Fruit fly (Drosophila melanogaster) whole organism, pupa: ENCODE measurements around the gene js.

Experiments
- CG10348 ChIP-seq: fragments of 200-800 bp; sonication (Bioruptor generic); IDR thresholded peaks from 2 replicates; pipeline ENCODE4 v1.3.6; 2022; ENCODE audit warnings: missing biosample characterization, missing genetic modification characterization
- CG12605 ChIP-seq: fragments of 200-800 bp; sonication (Bioruptor generic); IDR thresholded peaks from 2 replicates; pipeline ENCODE4 v1.3.6; 2022; ENCODE audit warnings: missing biosample characterization, missing genetic modification characterization
- CG13204 ChIP-seq: fragments of 200-800 bp; sonication (Bioruptor generic); optimal IDR thresholded peaks from 2 replicates; lab custom pipeline; 2018; ENCODE audit warnings: missing biosample characterization, mild to moderate bottlenecking, missing genetic modification characterization, moderate library complexity
- CG14655 ChIP-seq: fragments of 200-800 bp; sonication (Bioruptor generic); optimal IDR thresholded peaks from 3 replicates; lab custom pipeline; 2017; ENCODE audit warnings: mild to moderate bottlenecking, missing biosample characterization, missing genetic modification reagents, missing genetic modification characterization
- CG15710 ChIP-seq: fragments of 200-800 bp; sonication (Bioruptor generic); optimal IDR thresholded peaks from 2 replicates; lab custom pipeline; 2018; ENCODE audit warnings: missing biosample characterization, mild to moderate bottlenecking, missing genetic modification characterization, moderate library complexity
- CG17806 ChIP-seq: fragments of 200-800 bp; sonication (Bioruptor generic); optimal IDR thresholded peaks from 2 replicates; lab custom pipeline; 2018; ENCODE audit warnings: missing biosample characterization, mild to moderate bottlenecking, missing genetic modification characterization, moderate library complexity
- CG32121 ChIP-seq: fragments of 200-800 bp; sonication (Bioruptor generic); IDR thresholded peaks from 2 replicates; pipeline ENCODE4 v1.3.6; 2022; ENCODE audit warnings: missing biosample characterization, missing genetic modification characterization
- CG34367 ChIP-seq: fragments of 200-800 bp; sonication (Bioruptor generic); optimal IDR thresholded peaks from 2 replicates; lab custom pipeline; 2018; ENCODE audit warnings: missing biosample characterization, mild to moderate bottlenecking, missing genetic modification characterization
- CG4496 ChIP-seq: fragments of 200-800 bp; sonication (Bioruptor generic); IDR thresholded peaks from 3 replicates; pipeline ENCODE4 v1.3.6; 2022; ENCODE audit warnings: missing biosample characterization, missing genetic modification characterization
- CG8159 ChIP-seq: fragments of 200-800 bp; sonication (Bioruptor generic); optimal IDR thresholded peaks from 3 replicates; lab custom pipeline; 2018; ENCODE audit warnings: missing biosample characterization, mild to moderate bottlenecking, missing genetic modification characterization, moderate library complexity
- CG8301 ChIP-seq: fragments of 200-800 bp; sonication (Bioruptor generic); optimal IDR thresholded peaks from 2 replicates; lab custom pipeline; 2018; ENCODE audit warnings: missing biosample characterization, mild to moderate bottlenecking, missing genetic modification characterization
- CG9948 ChIP-seq: fragments of 200-800 bp; sonication (Bioruptor generic); optimal IDR thresholded peaks from 2 replicates; lab custom pipeline; 2018; ENCODE audit warnings: missing biosample characterization, mild to moderate bottlenecking, missing genetic modification characterization, moderate library complexity
- D1 ChIP-seq: fragments of 200-800 bp; sonication (Bioruptor generic); optimal IDR thresholded peaks from 2 replicates; lab custom pipeline; 2018; ENCODE audit warnings: missing biosample characterization, mild to moderate bottlenecking, missing genetic modification characterization, moderate library complexity
- EcR ChIP-seq: fragments of 200-800 bp; sonication (Bioruptor generic); optimal IDR thresholded peaks from 3 replicates; lab custom pipeline; 2019; ENCODE audit warnings: missing biosample characterization, missing genetic modification characterization, mild to moderate bottlenecking, moderate library complexity, missing genetic modification reagents
- Ets98B ChIP-seq: fragments of 200-800 bp; sonication (Bioruptor generic); IDR thresholded peaks from 2 replicates; pipeline ENCODE4 v1.3.6; 2022; ENCODE audit warnings: missing biosample characterization, missing genetic modification characterization
- Pif1A ChIP-seq: fragments of 200-800 bp; sonication (Bioruptor generic); optimal IDR thresholded peaks from 3 replicates; lab custom pipeline; 2016; ENCODE audit warnings: missing biosample characterization, missing genetic modification characterization
- Pif1B ChIP-seq: fragments of 200-800 bp; sonication (Bioruptor generic); optimal IDR thresholded peaks from 3 replicates; lab custom pipeline; 2016; ENCODE audit warnings: missing biosample characterization, missing genetic modification characterization
- Snoo ChIP-seq: fragments of 200-800 bp; sonication (Bioruptor generic); optimal IDR thresholded peaks from 3 replicates; lab custom pipeline; 2017; ENCODE audit warnings: missing biosample characterization, mild to moderate bottlenecking, missing genetic modification characterization, inconsistent platforms
- fd96Ca ChIP-seq: fragments of 200-800 bp; sonication (Bioruptor generic); IDR thresholded peaks from 3 replicates; pipeline ENCODE4 v1.3.6; 2022; ENCODE audit warnings: missing biosample characterization, missing genetic modification characterization
- gl ChIP-seq: fragments of 200-800 bp; sonication (Bioruptor generic); optimal IDR thresholded peaks from 2 replicates; lab custom pipeline; 2018; ENCODE audit warnings: missing biosample characterization, mild to moderate bottlenecking, missing genetic modification characterization
- rn ChIP-seq: fragments of 200-800 bp; sonication (Bioruptor generic); IDR thresholded peaks from 2 replicates; pipeline ENCODE4 v1.3.6; 2022; ENCODE audit warnings: missing biosample characterization, missing genetic modification characterization

The js gene

dm6 chr3R:16338342-16338741, 29.8 kb downstream of the js start:
- TF ChIP-seq Pif1B (GFP tag; lab: Kevin White, UChicago) (no peak), EcR (GFP tag; lab: Kevin White, UChicago) (peak; percentile 29), CG15710 (tag; lab: Kevin White, UChicago) (no peak), D1 (tag; lab: Kevin White, UChicago) (no peak), CG9948 (no peak), CG34367 (tag; lab: Kevin White, UChicago) (no peak), CG8301 (tag; lab: Kevin White, UChicago) (no peak), Ets98B (0 out of 2 replicates have a peak, but pooled peaks have one; percentile 25), CG13204 (GFP tag; lab: Kevin White, UChicago) (no peak), CG17806 (tag; lab: Kevin White, UChicago) (no peak)
- TF ChIP-seq, all 21 proteins: peak for 2

dm6 chr3R:16337863-16338262, 30.2 kb downstream of the js start:
- no peak for TF ChIP-seq CG17806 (tag; lab: Kevin White, UChicago)
- TF ChIP-seq Ets98B = no peak
- TF ChIP-seq CG10348 (GFP tag; lab: Robert Waterston, UW) = no peak
- no peak for TF ChIP-seq CG9948
- no peak for TF ChIP-seq D1 (tag; lab: Kevin White, UChicago)
- no peak for TF ChIP-seq CG13204 (GFP tag; lab: Kevin White, UChicago)
- no peak for TF ChIP-seq EcR (GFP tag; lab: Kevin White, UChicago)
- TF ChIP-seq CG8301 (tag; lab: Kevin White, UChicago) = no peak
- TF ChIP-seq CG32121 (GFP tag; lab: Robert Waterston, UW) = no peak
- TF ChIP-seq gl (tag; lab: Kevin White, UChicago) = no peak
- TF ChIP-seq CG4496 (GFP tag; lab: Robert Waterston, UW) = no peak
- no peak for TF ChIP-seq fd96Ca
- no peak for TF ChIP-seq CG8159 (tag; lab: Kevin White, UChicago)
- no peak for TF ChIP-seq Pif1A (GFP tag; lab: Kevin White, UChicago)

- peak; percentile 34 for TF ChIP-seq gl (tag; lab: Kevin White, UChicago)
- TF ChIP-seq CG10348 (GFP tag; lab: Robert Waterston, UW) = no peak
- peak; percentile 53; the same call in 2 of the 3 replicates for TF ChIP-seq CG4496 (GFP tag; lab: Robert Waterston, UW)
- no peak for TF ChIP-seq D1 (tag; lab: Kevin White, UChicago)
- TF ChIP-seq CG14655 (GFP tag; lab: Kevin White, UChicago) = no peak
- peak; percentile 52 for TF ChIP-seq CG34367 (tag; lab: Kevin White, UChicago)
- TF ChIP-seq Snoo (tag; lab: Kevin White, UChicago) = peak; percentile 24
- peak; percentile 48; the same call in 1 of the 2 replicates for TF ChIP-seq rn (GFP tag; lab: Robert Waterston, UW)
- 0 out of 2 replicates have a peak, but pooled peaks have one; percentile 28 for TF ChIP-seq CG12605 (GFP tag; lab: Robert Waterston, UW)
- TF ChIP-seq Pif1A (GFP tag; lab: Kevin White, UChicago) = peak; percentile 79
- TF ChIP-seq CG9948 = peak; percentile 77
- peak; percentile 57 for TF ChIP-seq CG8159 (tag; lab: Kevin White, UChicago)
- TF ChIP-seq Pif1B (GFP tag; lab: Kevin White, UChicago) = peak; percentile 73
- TF ChIP-seq CG15710 (tag; lab: Kevin White, UChicago) = peak; percentile 37
- no peak for TF ChIP-seq CG13204 (GFP tag; lab: Kevin White, UChicago)
- peak; percentile 58; the same call in 1 of the 3 replicates for TF ChIP-seq fd96Ca
- peak; percentile 76 for TF ChIP-seq CG17806 (tag; lab: Kevin White, UChicago)
- 0 out of 2 replicates have a peak, but pooled peaks have one; percentile 12 for TF ChIP-seq Ets98B
- TF ChIP-seq EcR (GFP tag; lab: Kevin White, UChicago) = no peak
- no peak for TF ChIP-seq CG32121 (GFP tag; lab: Robert Waterston, UW)
- peak; percentile 56 for TF ChIP-seq CG8301 (tag; lab: Kevin White, UChicago)
Observed at dm6 chr3R:16337053-16337385, 31.1 kb downstream of the js start.

- TF ChIP-seq Ets98B = no peak; the same call in 1 of the 2 replicates
- TF ChIP-seq rn (GFP tag; lab: Robert Waterston, UW) = no peak
- TF ChIP-seq gl (tag; lab: Kevin White, UChicago) = no peak
- TF ChIP-seq Snoo (tag; lab: Kevin White, UChicago) = peak; percentile 8
- TF ChIP-seq CG15710 (tag; lab: Kevin White, UChicago) = no peak
- TF ChIP-seq D1 (tag; lab: Kevin White, UChicago) = no peak
- peak; percentile 41 for TF ChIP-seq Pif1A (GFP tag; lab: Kevin White, UChicago)
- 0 out of 3 replicates have a peak, but pooled peaks have one; percentile 21 for TF ChIP-seq CG4496 (GFP tag; lab: Robert Waterston, UW)
- peak; percentile 69 for TF ChIP-seq CG8301 (tag; lab: Kevin White, UChicago)
- peak; percentile 33 for TF ChIP-seq CG8159 (tag; lab: Kevin White, UChicago)
- peak; percentile 15 for TF ChIP-seq CG17806 (tag; lab: Kevin White, UChicago)
- TF ChIP-seq CG14655 (GFP tag; lab: Kevin White, UChicago) = peak; percentile 75
- peak; percentile 34 for TF ChIP-seq Pif1B (GFP tag; lab: Kevin White, UChicago)
Observed at dm6 chr3R:16336327-16337052, 31.6 kb downstream of the js start.

- TF ChIP-seq CG9948 (no peak), CG12605 (GFP tag; lab: Robert Waterston, UW) (no peak), CG8159 (tag; lab: Kevin White, UChicago) (no peak)
Observed at dm6 chr3R:16335438-16336073, 32.5 kb downstream of the js start.
